Fruit fly (Drosophila melanogaster): Measurements from ENCODE around the gene CG33658.
A peak's percentile ranks its signal among the peaks of the same experiment; 100 is the strongest.

CG33658 gene

dm6 chr3R:24875939-24876842 lies 35.2 kb upstream of the CG33658 start, which contains the start of gene CG3744 (continued):
- peak; percentile 85 for TF ChIP-seq ems (GFP tag; optimal IDR thresholded peaks at IDR 0.05)
- peak; percentile 88 for TF ChIP-seq CG10959 (GFP tag; IDR thresholded peaks at IDR 0.05)
- TF ChIP-seq slp2 (GFP tag; optimal IDR thresholded peaks at IDR 0.05) = peak; percentile 33
- TF ChIP-seq CG42726 (GFP tag; IDR thresholded peaks at IDR 0.05; ENCODE audit: partially characterized antibody) = peak; percentile 92
- peak; percentile 85 for TF ChIP-seq Abd-B (GFP tag; optimal IDR thresholded peaks at IDR 0.05)
- peak; percentile 6 for TF ChIP-seq emc (GFP tag; optimal IDR thresholded peaks at IDR 0.05)
- peak; percentile 68 for TF ChIP-seq Hand (GFP tag; optimal IDR thresholded peaks at IDR 0.05)
- TF ChIP-seq bsh (GFP tag; optimal IDR thresholded peaks at IDR 0.05) = peak; percentile 7 to 86
- peak; percentile 53 for TF ChIP-seq Atf3 (GFP tag; optimal IDR thresholded peaks at IDR 0.05)
- TF ChIP-seq Sry-β (GFP tag; optimal IDR thresholded peaks at IDR 0.05) = peak; percentile 56
- TF ChIP-seq eve (GFP tag; optimal IDR thresholded peaks at IDR 0.05) = no peak
- TF ChIP-seq tin (GFP tag; optimal IDR thresholded peaks at IDR 0.05) = peak; percentile 95
- peak; percentile 90 for TF ChIP-seq CG17359 (tag; optimal IDR thresholded peaks at IDR 0.05)
- peak; percentile 78 for TF ChIP-seq oc (tag; optimal IDR thresholded peaks at IDR 0.05)
- TF ChIP-seq da (GFP tag; optimal IDR thresholded peaks at IDR 0.05) = no peak
- no peak for TF ChIP-seq yki (optimal IDR thresholded peaks at IDR 0.05)
- TF ChIP-seq CG4820 (GFP tag; optimal IDR thresholded peaks at IDR 0.05) = peak; percentile 81
- TF ChIP-seq Gsc (GFP tag; IDR thresholded peaks at IDR 0.05) = peak; percentile 65
- peak; percentile 97 for TF ChIP-seq ken (GFP tag; IDR thresholded peaks at IDR 0.05)
- peak; percentile 40 to 59 for TF ChIP-seq chif (GFP tag; optimal IDR thresholded peaks at IDR 0.05)
- peak; percentile 89 for TF ChIP-seq CG14860 (GFP tag; IDR thresholded peaks at IDR 0.05; ENCODE audit: partially characterized antibody)
- TF ChIP-seq CG13296 (GFP tag; optimal IDR thresholded peaks at IDR 0.05) = peak; percentile 90
- TF ChIP-seq CG6683 (GFP tag; optimal IDR thresholded peaks at IDR 0.05) = peak; percentile 76
- peak; percentile 73 for TF ChIP-seq CG7786 (GFP tag; optimal IDR thresholded peaks at IDR 0.05)
- TF ChIP-seq CG43689 (GFP tag; IDR thresholded peaks at IDR 0.05) = peak; percentile 82
- TF ChIP-seq Xrp1 (GFP tag; IDR thresholded peaks at IDR 0.05) = peak; percentile 95
- TF ChIP-seq CG17829 (tag; optimal IDR thresholded peaks at IDR 0.05) = peak; percentile 91
- peak; percentile 87 for TF ChIP-seq CG31224 (GFP tag; IDR thresholded peaks at IDR 0.05)
- peak; percentile 37 for TF ChIP-seq luna (GFP tag; optimal IDR thresholded peaks at IDR 0.05)
- peak; percentile 92 for TF ChIP-seq CG8765 (GFP tag; IDR thresholded peaks at IDR 0.05)
- TF ChIP-seq CG2875 (GFP tag; optimal IDR thresholded peaks at IDR 0.05) = peak; percentile 74
- peak; percentile 88 for TF ChIP-seq CG13123 (GFP tag; optimal IDR thresholded peaks at IDR 0.05)
- TF ChIP-seq HLH3B (GFP tag; IDR thresholded peaks at IDR 0.05) = peak; percentile 92
- TF ChIP-seq shn (GFP tag; optimal IDR thresholded peaks at IDR 0.05) = peak; percentile 80
- TF ChIP-seq CG6272 (GFP tag; IDR thresholded peaks at IDR 0.05) = peak; percentile 96
- peak; percentile 71 for TF ChIP-seq CG18476 (GFP tag; optimal IDR thresholded peaks at IDR 0.05)
- TF ChIP-seq CG4424 (GFP tag; optimal IDR thresholded peaks at IDR 0.05) = peak; percentile 88
- TF ChIP-seq nerfin-1 (tag; optimal IDR thresholded peaks at IDR 0.05) = peak; percentile 80
- TF ChIP-seq dan (GFP tag; IDR thresholded peaks at IDR 0.05) = peak; percentile 34; the same call in 1 of the 2 replicates
- peak; percentile 69 for TF ChIP-seq kay (GFP tag; optimal IDR thresholded peaks at IDR 0.05)
- peak; percentile 88 for TF ChIP-seq CG9727 (GFP tag; optimal IDR thresholded peaks at IDR 0.05)
- peak; percentile 68 for TF ChIP-seq pum (GFP tag; optimal IDR thresholded peaks at IDR 0.05)
- TF ChIP-seq Dip3 (GFP tag; optimal IDR thresholded peaks at IDR 0.05) = peak; percentile 72
- TF ChIP-seq pzg (GFP tag; optimal IDR thresholded peaks at IDR 0.05) = peak; percentile 57
- TF ChIP-seq Lpt (GFP tag; optimal IDR thresholded peaks at IDR 0.05) = no peak
- TF ChIP-seq BEAF-32 (GFP tag; optimal IDR thresholded peaks at IDR 0.05) = peak; percentile 92
- peak; percentile 87 for TF ChIP-seq gce (GFP tag; IDR thresholded peaks at IDR 0.05)
- peak; percentile 56 for TF ChIP-seq CG6254 (GFP tag; optimal IDR thresholded peaks at IDR 0.05)
- peak; percentile 56 for TF ChIP-seq pfk (GFP tag; optimal IDR thresholded peaks at IDR 0.05)
